Fruit fly (Drosophila melanogaster) whole organism, embryonic: ENCODE data around the gene CG3149.
A peak's percentile ranks its signal among the peaks of the same experiment; 100 is the strongest.

Source experiments
- Aef1 ChIP-seq: fragments of 200-800 bp; sonication (Bioruptor generic); IDR thresholded peaks from 3 replicates; pipeline ENCODE4 v1.3.6; 2022; ENCODE audit warnings: missing biosample characterization, missing genetic modification characterization
- Atf-2 ChIP-seq: fragments of 200-800 bp; sonication (Bioruptor generic); optimal IDR thresholded peaks from 2 replicates; lab custom pipeline; 2016; ENCODE audit warnings: missing biosample characterization, missing genetic modification characterization
- Awh ChIP-seq: fragments of 200-800 bp; sonication (Bioruptor generic); IDR thresholded peaks from 2 replicates; pipeline ENCODE4, ENCODE4 v1.3.6; 2022; ENCODE audit warnings: missing biosample characterization, missing genetic modification characterization
- CG14014 ChIP-seq: fragments of 200-800 bp; sonication (Bioruptor generic); IDR thresholded peaks from 2 replicates; pipeline ENCODE4 v1.3.6; 2022; ENCODE audit warnings: missing biosample characterization, missing genetic modification characterization
- CG14441 ChIP-seq: fragments of 200-800 bp; sonication (Bioruptor generic); IDR thresholded peaks from 2 replicates; pipeline ENCODE4 v1.3.6; 2022; ENCODE audit warnings: missing biosample characterization, missing genetic modification characterization
- CG1529 ChIP-seq: fragments of 200-800 bp; sonication (Bioruptor generic); optimal IDR thresholded peaks from 3 replicates; lab custom pipeline; 2018; ENCODE audit warnings: missing biosample characterization, missing genetic modification characterization
- CG17829 ChIP-seq: fragments of 200-800 bp; optimal IDR thresholded peaks from 2 replicates; lab custom pipeline; 2019; ENCODE audit warnings: missing biosample characterization, mild to moderate bottlenecking, missing genetic modification characterization, moderate library complexity
- CG18619 ChIP-seq: fragments of 200-800 bp; sonication (Bioruptor generic); optimal IDR thresholded peaks from 3 replicates; lab custom pipeline; 2017; ENCODE audit warnings: missing biosample characterization, mild to moderate bottlenecking, missing genetic modification characterization
- CG2199 ChIP-seq: fragments of 200-800 bp; sonication (Bioruptor generic); IDR thresholded peaks from 3 replicates; pipeline ENCODE4 v1.3.6; 2022; ENCODE audit warnings: missing biosample characterization, missing genetic modification characterization
- CG31441 ChIP-seq: fragments of 200-800 bp; sonication (Bioruptor generic); IDR thresholded peaks from 2 replicates; pipeline ENCODE4 v1.3.6; 2022; ENCODE audit warnings: missing biosample characterization, missing genetic modification characterization
- CG33213 ChIP-seq: fragments of 200-800 bp; sonication (Bioruptor generic); optimal IDR thresholded peaks from 3 replicates; lab custom pipeline; 2016; ENCODE audit warnings: missing biosample characterization, missing genetic modification characterization
- CG33557 ChIP-seq: fragments of 200-800 bp; sonication (Bioruptor generic); optimal IDR thresholded peaks from 2 replicates; lab custom pipeline; 2019; ENCODE audit warnings: missing biosample characterization, mild to moderate bottlenecking, missing genetic modification characterization, moderate library complexity
- CG3838 ChIP-seq: fragments of 200-800 bp; sonication (Bioruptor generic); optimal IDR thresholded peaks from 3 replicates; lab custom pipeline; 2016; ENCODE audit warnings: missing biosample characterization, missing genetic modification characterization
- CG4404 ChIP-seq: fragments of 200-800 bp; sonication (Bioruptor generic); IDR thresholded peaks from 2 replicates; pipeline ENCODE4 v1.3.6; 2022; ENCODE audit warnings: missing biosample characterization, missing genetic modification characterization
- CG6272 ChIP-seq: fragments of 200-800 bp; sonication (Bioruptor generic); IDR thresholded peaks from 2 replicates; pipeline ENCODE4 v1.3.6; 2022; ENCODE audit warnings: missing biosample characterization, missing genetic modification characterization
- CG6654 ChIP-seq: fragments of 200-800 bp; sonication (Bioruptor generic); optimal IDR thresholded peaks from 2 replicates; lab custom pipeline; 2017; ENCODE audit warnings: missing biosample characterization, mild to moderate bottlenecking, missing genetic modification characterization
- CG6791 ChIP-seq: fragments of 200-800 bp; sonication (Bioruptor generic); IDR thresholded peaks from 3 replicates; pipeline ENCODE4 v1.3.6; 2022; ENCODE audit warnings: missing biosample characterization, missing genetic modification characterization; ENCODE audit not compliant: partially characterized antibody
- CG7271 ChIP-seq: fragments of 200-800 bp; sonication (Bioruptor generic); optimal IDR thresholded peaks from 2 replicates; lab custom pipeline; 2018; ENCODE audit warnings: missing biosample characterization, mild to moderate bottlenecking, missing genetic modification characterization, moderate library complexity
- CG7556 ChIP-seq: fragments of 200-800 bp; sonication (Bioruptor generic); optimal IDR thresholded peaks from 2 replicates; lab custom pipeline; 2017; ENCODE audit warnings: missing biosample characterization, mild to moderate bottlenecking, missing genetic modification characterization
- CG7928 ChIP-seq: fragments of 200-800 bp; sonication (Bioruptor generic); optimal IDR thresholded peaks from 2 replicates; lab custom pipeline; 2017; ENCODE audit warnings: missing biosample characterization, mild to moderate bottlenecking, missing genetic modification characterization
- CG8281 ChIP-seq: fragments of 200-800 bp; sonication (Bioruptor generic); optimal IDR thresholded peaks from 2 replicates; lab custom pipeline; 2018; ENCODE audit warnings: missing biosample characterization, mild to moderate bottlenecking, missing genetic modification characterization, moderate library complexity
- CG8944 ChIP-seq: fragments of 200-800 bp; sonication (Bioruptor generic); optimal IDR thresholded peaks from 3 replicates; lab custom pipeline; 2016; ENCODE audit warnings: missing biosample characterization, missing genetic modification characterization
- CG9876 ChIP-seq: fragments of 200-800 bp; sonication (Bioruptor generic); optimal IDR thresholded peaks from 2 replicates; lab custom pipeline; 2016; ENCODE audit warnings: missing biosample characterization, missing genetic modification characterization
- CG9932 ChIP-seq: fragments of 200-800 bp; sonication (Bioruptor generic); IDR thresholded peaks from 2 replicates; pipeline ENCODE4 v1.3.6; 2022; ENCODE audit warnings: missing biosample characterization, missing genetic modification characterization
- Dip3 ChIP-seq: fragments of 200-800 bp; sonication (Bioruptor generic); optimal IDR thresholded peaks from 3 replicates; lab custom pipeline; 2016; ENCODE audit warnings: missing biosample characterization, missing genetic modification characterization
- Fer3 ChIP-seq: fragments of 200-800 bp; sonication (Bioruptor generic); optimal IDR thresholded peaks from 2 replicates; lab custom pipeline; 2018; ENCODE audit warnings: missing biosample characterization, mild to moderate bottlenecking, missing genetic modification characterization, moderate library complexity
- HmgD ChIP-seq: fragments of 200-800 bp; sonication (Bioruptor generic); optimal IDR thresholded peaks from 3 replicates; lab custom pipeline; 2016; ENCODE audit warnings: missing biosample characterization, missing genetic modification characterization
- Lpt ChIP-seq: fragments of >200 bp; optimal IDR thresholded peaks from 2 replicates; lab custom pipeline; 2018; ENCODE audit warnings: missing biosample characterization, missing genetic modification characterization
- MESR4 ChIP-seq: fragments of 200-800 bp; sonication (Bioruptor generic); optimal IDR thresholded peaks from 2 replicates; lab custom pipeline; 2018; ENCODE audit warnings: missing biosample characterization, mild to moderate bottlenecking, missing genetic modification characterization, moderate library complexity
- MTF-1 ChIP-seq: fragments of 200-800 bp; sonication (Bioruptor generic); optimal IDR thresholded peaks from 2 replicates; lab custom pipeline; 2018; ENCODE audit warnings: missing biosample characterization, mild to moderate bottlenecking, missing genetic modification characterization, borderline replicate concordance
- Med ChIP-seq: fragments of 200-800 bp; sonication (Bioruptor generic); peaks from one replicate; lab custom pipeline; 2016; ENCODE audit warnings: missing biosample characterization, missing genetic modification characterization, mild to moderate bottlenecking, inconsistent platforms, moderate library complexity
- Ptx1 ChIP-seq: fragments of 200-800 bp; sonication (Bioruptor generic); IDR thresholded peaks from 2 replicates; pipeline ENCODE4 v1.3.6; 2022; ENCODE audit warnings: missing biosample characterization, missing genetic modification characterization
- Stat92E ChIP-seq, 3 experiments: fragments of >200 bp in 2 of 3; fragments of 200-800 bp in 1 of 3; sonication (Bioruptor generic) in 1 of 3; optimal IDR thresholded peaks; 2 replicates each; lab custom pipeline; 2017 to 2019; ENCODE audit warnings: missing biosample characterization in 3 of 3, missing genetic modification characterization in 3 of 3, mild to moderate bottlenecking in 1 of 3, moderate library complexity in 1 of 3
- aop ChIP-seq: fragments of 200-800 bp; sonication (Bioruptor generic); IDR thresholded peaks from 2 replicates; pipeline ENCODE4 v1.3.6; 2022; ENCODE audit warnings: missing biosample characterization, missing genetic modification characterization
- ato ChIP-seq: fragments of 200-800 bp; sonication (Bioruptor generic); IDR thresholded peaks from 2 replicates; pipeline ENCODE4 v1.3.6; 2022; ENCODE audit warnings: missing biosample characterization, missing genetic modification characterization; ENCODE audit not compliant: partially characterized antibody
- az2 ChIP-seq: fragments of 200-800 bp; sonication (Bioruptor generic); optimal IDR thresholded peaks from 3 replicates; lab custom pipeline; 2016; ENCODE audit warnings: missing biosample characterization, missing genetic modification characterization
- dmrt99B ChIP-seq: fragments of 200-800 bp; sonication (Bioruptor generic); optimal IDR thresholded peaks from 2 replicates; lab custom pipeline; 2018; ENCODE audit warnings: missing biosample characterization, mild to moderate bottlenecking, missing genetic modification characterization, moderate library complexity
- eyg ChIP-seq: fragments of 200-800 bp; sonication (Bioruptor generic); optimal IDR thresholded peaks from 3 replicates; lab custom pipeline; 2016; ENCODE audit warnings: missing biosample characterization, missing genetic modification characterization
- fu2 ChIP-seq: fragments of 200-800 bp; sonication (Bioruptor generic); optimal IDR thresholded peaks from 2 replicates; lab custom pipeline; 2016; ENCODE audit warnings: missing biosample characterization, missing genetic modification characterization
- gcm2 ChIP-seq: fragments of 200-800 bp; sonication (Bioruptor generic); optimal IDR thresholded peaks from 2 replicates; lab custom pipeline; 2016; ENCODE audit warnings: missing biosample characterization, missing genetic modification characterization
- hth ChIP-seq: fragments of >200 bp; optimal IDR thresholded peaks from 2 replicates; lab custom pipeline; 2017; ENCODE audit warnings: inconsistent platforms
- klu ChIP-seq: fragments of 200-800 bp; sonication (Bioruptor generic); IDR thresholded peaks from 2 replicates; pipeline ENCODE4 v1.3.6; 2022; ENCODE audit warnings: missing biosample characterization, missing genetic modification characterization
- mirr ChIP-seq: fragments of 200-800 bp; sonication (Bioruptor generic); optimal IDR thresholded peaks from 3 replicates; lab custom pipeline; 2018; ENCODE audit warnings: missing biosample characterization, mild to moderate bottlenecking, missing genetic modification characterization
- nom ChIP-seq: fragments of 200-800 bp; sonication (Bioruptor generic); optimal IDR thresholded peaks from 2 replicates; lab custom pipeline; 2017; ENCODE audit warnings: missing biosample characterization, missing genetic modification characterization, mild to moderate bottlenecking, moderate library complexity, missing genetic modification reagents
- phol ChIP-seq: fragments of 200-800 bp; sonication (Bioruptor generic); optimal IDR thresholded peaks from 3 replicates; lab custom pipeline; 2018; ENCODE audit warnings: missing biosample characterization, mild to moderate bottlenecking, missing genetic modification characterization, moderate library complexity
- sc ChIP-seq, 3 experiments: fragments of >200 bp in 2 of 3; fragments of 200-800 bp in 1 of 3; sonication (Bioruptor generic) in 1 of 3; optimal IDR thresholded peaks; 2 replicates in 2 of 3; 3 replicates in 1 of 3; lab custom pipeline; 2017; ENCODE audit warnings: mild to moderate bottlenecking in 1 of 3, missing biosample characterization in 1 of 3, missing genetic modification characterization in 1 of 3, missing genetic modification reagents in 1 of 3
- sisA ChIP-seq: fragments of 200-800 bp; sonication (Bioruptor generic); IDR thresholded peaks from 2 replicates; pipeline ENCODE4 v1.3.6; 2022; ENCODE audit warnings: missing biosample characterization, missing genetic modification characterization
- tgo ChIP-seq: fragments of 200-800 bp; sonication (Bioruptor generic); IDR thresholded peaks from 3 replicates; pipeline ENCODE4 v1.3.6; 2022; ENCODE audit warnings: missing biosample characterization, missing genetic modification characterization
- trh ChIP-seq: fragments of 200-800 bp; sonication (Bioruptor generic); optimal IDR thresholded peaks from 2 replicates; lab custom pipeline; 2016; ENCODE audit warnings: missing biosample characterization, missing genetic modification characterization
- vnd ChIP-seq: fragments of 200-800 bp; sonication (Bioruptor generic); IDR thresholded peaks from 3 replicates; pipeline ENCODE4 v1.3.6; 2022; ENCODE audit warnings: missing biosample characterization, missing genetic modification characterization; ENCODE audit not compliant: partially characterized antibody

The CG3149 gene

dm6 chrX:5735268-5735941 lies 40.4 kb upstream of the CG3149 start (continued):
- TF ChIP-seq CG7928 (GFP tag; lab: Kevin White, UChicago): no peak
- no peak for TF ChIP-seq CG6654 (GFP tag; lab: Kevin White, UChicago)
- no peak for TF ChIP-seq HmgD (GFP tag; lab: Kevin White, UChicago)
- TF ChIP-seq CG1529: peak; percentile 45
- no peak for TF ChIP-seq CG33213 (GFP tag; lab: Kevin White, UChicago)
- TF ChIP-seq CG9876 (GFP tag; lab: Kevin White, UChicago): no peak
- peak; percentile 83 for TF ChIP-seq tgo
- peak; percentile 74 for TF ChIP-seq Fer3 (tag; lab: Kevin White, UChicago)
- TF ChIP-seq trh (GFP tag; lab: Kevin White, UChicago): no peak
- TF ChIP-seq fu2 (GFP tag; lab: Kevin White, UChicago): peak; percentile 26
- TF ChIP-seq ato (GFP tag; lab: Robert Waterston, UW): no peak
- TF ChIP-seq phol (tag; lab: Kevin White, UChicago): peak; percentile 71
- TF ChIP-seq gcm2: no peak
- no peak for TF ChIP-seq Stat92E (GFP tag; optimal IDR thresholded peaks at IDR 0.05; lab: Kevin White, UChicago)
- peak; percentile 73 for TF ChIP-seq CG9932 (GFP tag; lab: Robert Waterston, UW)
- peak; percentile 81 for TF ChIP-seq Ptx1 (GFP tag; lab: Robert Waterston, UW)
- no peak for TF ChIP-seq hth (lab: Kevin White, UChicago)
- TF ChIP-seq sisA (GFP tag; lab: Robert Waterston, UW): peak; percentile 75
- TF ChIP-seq CG7556 (GFP tag; lab: Kevin White, UChicago): peak; percentile 72
- no peak for TF ChIP-seq vnd (GFP tag; lab: Robert Waterston, UW)
- TF ChIP-seq CG14441 (GFP tag; lab: Robert Waterston, UW): peak; percentile 83
- no peak for TF ChIP-seq MTF-1
- TF ChIP-seq CG14014: peak; percentile 81
- TF ChIP-seq CG6272 (GFP tag; lab: Robert Waterston, UW): peak; percentile 60
- TF ChIP-seq Atf-2: peak; percentile 43
- TF ChIP-seq mirr (GFP tag; lab: Kevin White, UChicago): no peak
- peak; percentile 19 for TF ChIP-seq CG3838
- TF ChIP-seq Dip3 (GFP tag; lab: Kevin White, UChicago): peak; percentile 76
- no peak for TF ChIP-seq CG7271
- peak; percentile 94 for TF ChIP-seq Med
- peak; percentile 51 for TF ChIP-seq CG8281 (tag; lab: Kevin White, UChicago)
- TF ChIP-seq Awh (GFP tag; lab: Robert Waterston, UW): peak; percentile 67
- no peak for TF ChIP-seq CG8944 (GFP tag; lab: Kevin White, UChicago)
- no peak for TF ChIP-seq sc (optimal IDR thresholded peaks at IDR 0.05; lab: Kevin White, UChicago)
- no peak for TF ChIP-seq sc (GFP tag; optimal IDR thresholded peaks at IDR 0.05; lab: Kevin White, UChicago)
- no peak; the same call in 2 of the 3 replicates for TF ChIP-seq CG2199 (GFP tag; lab: Robert Waterston, UW)
- peak; percentile 32 for TF ChIP-seq CG33557 (GFP tag; lab: Kevin White, UChicago)
- TF ChIP-seq CG31441: peak; percentile 78
- no peak for TF ChIP-seq aop (GFP tag; lab: Robert Waterston, UW)
- peak; percentile 86 for TF ChIP-seq dmrt99B (tag; lab: Kevin White, UChicago)
- TF ChIP-seq MESR4 (GFP tag; lab: Kevin White, UChicago): no peak
- TF ChIP-seq CG6791 (GFP tag; lab: Robert Waterston, UW): no peak
- peak; percentile 76 for TF ChIP-seq CG17829 (tag; lab: Kevin White, UChicago)
- TF ChIP-seq eyg (GFP tag; lab: Kevin White, UChicago): no peak
- peak; percentile 64 for TF ChIP-seq Aef1 (GFP tag; lab: Robert Waterston, UW)
- TF ChIP-seq az2 (GFP tag; lab: Kevin White, UChicago): peak; percentile 75
- peak; percentile 62 for TF ChIP-seq CG18619 (GFP tag; lab: Kevin White, UChicago)
- TF ChIP-seq CG4404 (GFP tag; lab: Robert Waterston, UW): peak; percentile 47
- TF ChIP-seq nom (GFP tag; lab: Kevin White, UChicago): peak; percentile 51
- 0 out of 2 replicates have a peak, but pooled peaks have one; percentile 32 for TF ChIP-seq klu (GFP tag; lab: Robert Waterston, UW)
- no peak for TF ChIP-seq Lpt (GFP tag; lab: Kevin White, UChicago)
